Fruit fly (Drosophila melanogaster) whole organism, embryonic: ENCODE data around the gene moody.

Experiments used
- Aef1 ChIP-seq: fragments of 200-800 bp; sonication (Bioruptor generic); IDR thresholded peaks from 3 replicates; pipeline ENCODE4 v1.3.6; 2022; ENCODE audit warnings: missing biosample characterization, missing genetic modification characterization
- BEAF-32 ChIP-seq: fragments of 200-800 bp; sonication (Bioruptor generic); optimal IDR thresholded peaks from 3 replicates; lab custom pipeline; 2017; ENCODE audit warnings: missing biosample characterization, missing genetic modification characterization, mild to moderate bottlenecking, moderate library complexity, missing genetic modification reagents
- CG11398 ChIP-seq: fragments of 200-800 bp; sonication (Bioruptor generic); optimal IDR thresholded peaks from 2 replicates; lab custom pipeline; 2016; ENCODE audit warnings: missing biosample characterization, missing genetic modification characterization
- CG13123 ChIP-seq: fragments of 200-800 bp; sonication (Bioruptor generic); optimal IDR thresholded peaks from 2 replicates; lab custom pipeline; 2016; ENCODE audit warnings: missing biosample characterization, missing genetic modification characterization
- CG14014 ChIP-seq: fragments of 200-800 bp; sonication (Bioruptor generic); IDR thresholded peaks from 2 replicates; pipeline ENCODE4 v1.3.6; 2022; ENCODE audit warnings: missing biosample characterization, missing genetic modification characterization
- CG15073 ChIP-seq: fragments of 200-800 bp; sonication (Bioruptor generic); optimal IDR thresholded peaks from 2 replicates; lab custom pipeline; 2016; ENCODE audit warnings: missing biosample characterization, missing genetic modification characterization
- CG1529 ChIP-seq: fragments of 200-800 bp; sonication (Bioruptor generic); optimal IDR thresholded peaks from 3 replicates; lab custom pipeline; 2018; ENCODE audit warnings: missing biosample characterization, missing genetic modification characterization
- CG16813 ChIP-seq: fragments of 200-800 bp; sonication (Bioruptor generic); IDR thresholded peaks from 3 replicates; pipeline ENCODE4 v1.3.6; 2022; ENCODE audit warnings: missing biosample characterization, missing genetic modification characterization; ENCODE audit not compliant: partially characterized antibody
- CG17568 ChIP-seq: fragments of 200-800 bp; sonication (Bioruptor generic); optimal IDR thresholded peaks from 2 replicates; lab custom pipeline; 2018; ENCODE audit warnings: missing biosample characterization, mild to moderate bottlenecking, missing genetic modification characterization, moderate library complexity
- CG18476 ChIP-seq: fragments of 200-800 bp; sonication (Bioruptor generic); optimal IDR thresholded peaks from 2 replicates; lab custom pipeline; 2016; ENCODE audit warnings: missing biosample characterization, mild to moderate bottlenecking, missing genetic modification characterization
- CG2129 ChIP-seq: fragments of 200-800 bp; sonication (Bioruptor generic); IDR thresholded peaks from 2 replicates; pipeline ENCODE4 v1.3.6; 2022; ENCODE audit warnings: missing biosample characterization, missing genetic modification characterization; ENCODE audit not compliant: partially characterized antibody
- CG2889 ChIP-seq: fragments of 200-800 bp; sonication (Bioruptor generic); IDR thresholded peaks from 3 replicates; pipeline ENCODE4 v1.3.6; 2022; ENCODE audit warnings: missing biosample characterization, missing genetic modification characterization
- CG30020 ChIP-seq: fragments of 200-800 bp; optimal IDR thresholded peaks from 2 replicates; lab custom pipeline; 2019; ENCODE audit warnings: missing biosample characterization, mild to moderate bottlenecking, missing genetic modification characterization, moderate library complexity
- CG32767 ChIP-seq: fragments of 200-800 bp; sonication (Bioruptor generic); IDR thresholded peaks from 2 replicates; pipeline ENCODE4 v1.3.6; 2022; ENCODE audit warnings: missing biosample characterization, missing genetic modification characterization
- CG34224 ChIP-seq: fragments of 200-800 bp; sonication (Bioruptor generic); IDR thresholded peaks from 3 replicates; pipeline ENCODE4 v1.3.6; 2022; ENCODE audit warnings: missing biosample characterization, missing genetic modification characterization; ENCODE audit not compliant: partially characterized antibody
- CG4328 ChIP-seq: fragments of 200-800 bp; sonication (Bioruptor generic); optimal IDR thresholded peaks from 3 replicates; lab custom pipeline; 2017; ENCODE audit warnings: missing biosample characterization, missing genetic modification reagents, missing genetic modification characterization
- CG43689 ChIP-seq: fragments of 200-800 bp; sonication (Bioruptor generic); IDR thresholded peaks from 2 replicates; pipeline ENCODE4 v1.3.6; 2022; ENCODE audit warnings: missing biosample characterization, missing genetic modification characterization
- CG4707 ChIP-seq: fragments of 200-800 bp; sonication (Bioruptor generic); optimal IDR thresholded peaks from 2 replicates; lab custom pipeline; 2018; ENCODE audit warnings: missing biosample characterization, mild to moderate bottlenecking, missing genetic modification characterization, moderate library complexity
- CG6272 ChIP-seq: fragments of 200-800 bp; sonication (Bioruptor generic); IDR thresholded peaks from 2 replicates; pipeline ENCODE4 v1.3.6; 2022; ENCODE audit warnings: missing biosample characterization, missing genetic modification characterization
- CG7357 ChIP-seq: fragments of 200-800 bp; sonication (Bioruptor generic); IDR thresholded peaks from 3 replicates; pipeline ENCODE4 v1.3.6; 2022; ENCODE audit warnings: missing biosample characterization, missing genetic modification characterization
- Dip3 ChIP-seq: fragments of 200-800 bp; sonication (Bioruptor generic); optimal IDR thresholded peaks from 3 replicates; lab custom pipeline; 2016; ENCODE audit warnings: missing biosample characterization, missing genetic modification characterization
- Doc2 ChIP-seq: fragments of 200-800 bp; sonication (Bioruptor generic); IDR thresholded peaks from 2 replicates; pipeline ENCODE4 v1.3.6; 2022; ENCODE audit warnings: missing biosample characterization, missing genetic modification characterization
- Dp ChIP-seq: fragments of 200-800 bp; sonication (Bioruptor generic); optimal IDR thresholded peaks from 2 replicates; lab custom pipeline; 2018; ENCODE audit warnings: missing biosample characterization, mild to moderate bottlenecking, missing genetic modification characterization, moderate library complexity
- HmgZ ChIP-seq: fragments of 200-800 bp; sonication (Bioruptor generic); optimal IDR thresholded peaks from 2 replicates; lab custom pipeline; 2018; ENCODE audit warnings: missing biosample characterization, mild to moderate bottlenecking, missing genetic modification characterization
- Hmx ChIP-seq: fragments of 200-800 bp; sonication (Bioruptor generic); optimal IDR thresholded peaks from 2 replicates; lab custom pipeline; 2016; ENCODE audit warnings: missing biosample characterization, missing genetic modification characterization
- Jarid2 ChIP-seq: fragments of 200-800 bp; sonication (Bioruptor generic); optimal IDR thresholded peaks from 3 replicates; lab custom pipeline; 2017; ENCODE audit warnings: mild to moderate bottlenecking, missing biosample characterization, missing genetic modification reagents, missing genetic modification characterization
- Lhr ChIP-seq: fragments of 200-800 bp; sonication (Bioruptor generic); optimal IDR thresholded peaks from 3 replicates; lab custom pipeline; 2017; ENCODE audit warnings: mild to moderate bottlenecking, missing biosample characterization, missing genetic modification reagents, missing genetic modification characterization
- MESR4 ChIP-seq: fragments of 200-800 bp; sonication (Bioruptor generic); optimal IDR thresholded peaks from 2 replicates; lab custom pipeline; 2018; ENCODE audit warnings: missing biosample characterization, mild to moderate bottlenecking, missing genetic modification characterization, moderate library complexity
- Max ChIP-seq: fragments of 200-800 bp; sonication (Bioruptor generic); optimal IDR thresholded peaks from 2 replicates; lab custom pipeline; 2016; ENCODE audit warnings: missing biosample characterization, mild to moderate bottlenecking, missing genetic modification characterization
- Opbp ChIP-seq: fragments of 200-800 bp; sonication (Bioruptor generic); IDR thresholded peaks from 3 replicates; pipeline ENCODE4 v1.3.6; 2022; ENCODE audit warnings: missing biosample characterization, missing genetic modification characterization; ENCODE audit not compliant: partially characterized antibody
- Ravus ChIP-seq: fragments of 200-800 bp; sonication (Bioruptor generic); IDR thresholded peaks from 2 replicates; pipeline ENCODE4 v1.3.6; 2022; ENCODE audit warnings: missing biosample characterization, missing genetic modification characterization
- Taf1 ChIP-seq: fragments of 200-800 bp; sonication (Bioruptor generic); IDR thresholded peaks from 2 replicates; pipeline ENCODE4 v1.3.6; 2022; ENCODE audit warnings: missing biosample characterization, missing genetic modification characterization
- amos ChIP-seq: fragments of 200-800 bp; sonication (Bioruptor generic); IDR thresholded peaks from 2 replicates; pipeline ENCODE4 v1.3.6; 2022; ENCODE audit warnings: missing biosample characterization, missing genetic modification characterization; ENCODE audit not compliant: partially characterized antibody
- bigmax ChIP-seq: fragments of 200-800 bp; sonication (Bioruptor generic); optimal IDR thresholded peaks from 2 replicates; lab custom pipeline; 2018; ENCODE audit warnings: missing biosample characterization, mild to moderate bottlenecking, missing genetic modification characterization
- caup ChIP-seq: fragments of 200-800 bp; sonication (Bioruptor generic); optimal IDR thresholded peaks from 3 replicates; lab custom pipeline; 2017; ENCODE audit warnings: missing biosample characterization, mild to moderate bottlenecking, missing genetic modification characterization, moderate library complexity; ENCODE audit not compliant: severe bottlenecking
- crc ChIP-seq: fragments of 200-800 bp; sonication (Bioruptor generic); optimal IDR thresholded peaks from 2 replicates; lab custom pipeline; 2016; ENCODE audit warnings: missing biosample characterization, missing genetic modification characterization
- disco-r ChIP-seq: fragments of 200-800 bp; sonication (Bioruptor generic); optimal IDR thresholded peaks from 2 replicates; lab custom pipeline; 2016; ENCODE audit warnings: missing biosample characterization, missing genetic modification characterization
- dpn ChIP-seq, 2 experiments: fragments of 200-800 bp; sonication (Bioruptor generic); optimal IDR thresholded peaks; 3 replicates each; lab custom pipeline; 2016; ENCODE audit warnings: missing biosample characterization in 2 of 2, missing genetic modification characterization in 2 of 2
- esg ChIP-seq: fragments of 200-800 bp; sonication (Bioruptor generic); conservative IDR thresholded peaks from 2 replicates; pipeline ENCODE4 v1.3.6; 2022; ENCODE audit warnings: missing biosample characterization, missing genetic modification characterization
- ewg ChIP-seq: fragments of 200-800 bp; sonication (Bioruptor generic); optimal IDR thresholded peaks from 3 replicates; lab custom pipeline; 2017; ENCODE audit warnings: mild to moderate bottlenecking, missing biosample characterization, missing genetic modification reagents, missing genetic modification characterization
- jing ChIP-seq: fragments of 200-800 bp; sonication (Bioruptor generic); optimal IDR thresholded peaks from 2 replicates; lab custom pipeline; 2018; ENCODE audit warnings: missing biosample characterization, mild to moderate bottlenecking, missing genetic modification characterization
- p53 ChIP-seq: fragments of 200-800 bp; sonication (Bioruptor generic); optimal IDR thresholded peaks from 2 replicates; lab custom pipeline; 2016; ENCODE audit warnings: missing biosample characterization, missing genetic modification characterization
- seq ChIP-seq: fragments of 200-800 bp; sonication (Bioruptor generic); IDR thresholded peaks from 2 replicates; pipeline ENCODE4 v1.3.6; 2022; ENCODE audit warnings: missing biosample characterization, missing genetic modification characterization
- shn ChIP-seq: fragments of 200-800 bp; sonication (Bioruptor generic); optimal IDR thresholded peaks from 3 replicates; lab custom pipeline; 2016; ENCODE audit warnings: missing biosample characterization, missing genetic modification characterization
- slp2 ChIP-seq: fragments of 200-800 bp; sonication (Bioruptor generic); optimal IDR thresholded peaks from 2 replicates; lab custom pipeline; 2016; ENCODE audit warnings: missing biosample characterization, missing genetic modification characterization
- sna ChIP-seq: fragments of 200-800 bp; sonication (Bioruptor generic); IDR thresholded peaks from 2 replicates; pipeline ENCODE4 v1.3.6; 2022; ENCODE audit warnings: missing biosample characterization, missing genetic modification characterization; ENCODE audit not compliant: partially characterized antibody
- tx ChIP-seq: fragments of 200-800 bp; sonication (Bioruptor generic); optimal IDR thresholded peaks from 2 replicates; lab custom pipeline; 2016; ENCODE audit warnings: missing biosample characterization, missing genetic modification characterization
- zf30C ChIP-seq: fragments of 200-800 bp; sonication (Bioruptor generic); optimal IDR thresholded peaks from 3 replicates; lab custom pipeline; 2018; ENCODE audit warnings: missing biosample characterization, mild to moderate bottlenecking, missing genetic modification characterization

The moody gene

dm6 chrX:2008953-2009452 lies 40.9 kb downstream of the moody start, which contains the start of gene PIG-K (continued):
- TF ChIP-seq Taf1 (GFP tag; lab: Robert Waterston, UW) (no peak), CG16813 (GFP tag; lab: Robert Waterston, UW) (peak; percentile 44; the same call in 1 of the 3 replicates), Max (no peak), amos (GFP tag; lab: Robert Waterston, UW) (peak; percentile 61; the same call in 1 of the 2 replicates), sna (GFP tag; lab: Robert Waterston, UW) (peak; percentile 71), CG34224 (peak; percentile 66), CG2129 (peak; percentile 19; the same call in 1 of the 2 replicates), CG4707 (GFP tag; lab: Kevin White, UChicago) (no peak), zf30C (GFP tag; lab: Kevin White, UChicago) (peak; percentile 94), BEAF-32 (GFP tag; lab: Kevin White, UChicago) (peak; percentile 45), CG43689 (no peak)

dm6 chrX:2005840-2006239 lies 44.1 kb downstream of the moody start:
- TF ChIP-seq disco-r (GFP tag; lab: Kevin White, UChicago) (peak; percentile 35), Hmx (GFP tag; lab: Kevin White, UChicago) (no peak), CG13123 (GFP tag; lab: Kevin White, UChicago) (peak; percentile 8), Dp (GFP tag; lab: Kevin White, UChicago) (peak; percentile 16), Ravus (GFP tag; lab: Robert Waterston, UW) (no peak), Opbp (GFP tag; lab: Robert Waterston, UW) (peak; percentile 54; the same call in 2 of the 3 replicates), HmgZ (peak; percentile 41), MESR4 (GFP tag; lab: Kevin White, UChicago) (peak; percentile 12), caup (GFP tag; lab: Kevin White, UChicago) (peak; percentile 82), CG2889 (no peak), Aef1 (GFP tag; lab: Robert Waterston, UW) (0 out of 3 replicates have a peak, but pooled peaks have one; percentile 19), CG1529 (GFP tag; lab: Kevin White, UChicago) (peak; percentile 60), CG30020 (tag; lab: Kevin White, UChicago) (peak; percentile 5), tx (GFP tag; lab: Kevin White, UChicago) (no peak), jing (GFP tag; lab: Kevin White, UChicago) (peak; percentile 18), seq (0 out of 2 replicates have a peak, but pooled peaks have one; percentile 24), CG7357 (no peak), Lhr (peak; percentile 60), CG4328 (GFP tag; lab: Kevin White, UChicago) (peak; percentile 64), ewg (GFP tag; lab: Kevin White, UChicago) (peak; percentile 59), Jarid2 (peak; percentile 39), Doc2 (GFP tag; lab: Robert Waterston, UW) (no peak), p53 (peak; percentile 49), CG17568 (GFP tag; lab: Kevin White, UChicago) (no peak), esg (GFP tag; lab: Robert Waterston, UW) (no peak), CG11398 (GFP tag; lab: Kevin White, UChicago) (peak; percentile 66), BEAF-32 (GFP tag; lab: Kevin White, UChicago) (no peak), CG6272 (GFP tag; lab: Robert Waterston, UW) (no peak), dpn (GFP tag; optimal IDR thresholded peaks at IDR 0.05; lab: Kevin White, UChicago) (peak; percentile 59 to 73), slp2 (GFP tag; lab: Kevin White, UChicago) (peak; percentile 64), Dip3 (GFP tag; lab: Kevin White, UChicago) (peak; percentile 33), bigmax (GFP tag; lab: Kevin White, UChicago) (peak; percentile 28), shn (GFP tag; lab: Kevin White, UChicago) (peak; percentile 58), CG14014 (peak; percentile 67; the same call in 1 of the 2 replicates), CG18476 (GFP tag; lab: Kevin White, UChicago) (peak; percentile 0), CG15073 (GFP tag; lab: Kevin White, UChicago) (no peak), CG32767 (GFP tag; lab: Robert Waterston, UW) (no peak), crc (GFP tag; lab: Kevin White, UChicago) (peak; percentile 42)
